Worm (Caenorhabditis elegans) whole organism, L1 larva: ENCODE data around the gene pes-10.

Experiments used
- ces-1 ChIP-seq: fragments of 150-350 bp; optimal IDR thresholded peaks from 2 replicates; lab custom pipeline; 2014; ENCODE audit warnings: missing biosample characterization, missing genetic modification reagents, missing genetic modification characterization
- egl-27 ChIP-seq, 2 experiments: fragments of 150-350 bp in 1 of 2; sonication (generic microtip); optimal IDR thresholded peaks; 3 replicates each; lab custom pipeline; 2017 to 2018; ENCODE audit warnings: missing biosample characterization in 2 of 2, missing genetic modification characterization in 2 of 2, missing genetic modification reagents in 2 of 2
- ets-5 ChIP-seq: fragments of 200-800 bp; sonication (Bioruptor generic); IDR thresholded peaks from 2 replicates; pipeline ENCODE4 v1.3.6; 2022; ENCODE audit warnings: missing genetic modification characterization, missing compliant biosample characterization
- grh-1 ChIP-seq: fragments of 200-800 bp; sonication (Bioruptor generic); IDR thresholded peaks from 2 replicates; pipeline ENCODE4 v1.3.6; 2022; ENCODE audit warnings: missing genetic modification reagents, missing genetic modification characterization, missing compliant biosample characterization
- lin-13 ChIP-seq: fragments of 150-350 bp; optimal IDR thresholded peaks from 2 replicates; lab custom pipeline; 2014; ENCODE audit warnings: missing biosample characterization, missing genetic modification reagents, missing genetic modification characterization
- nhr-11 ChIP-seq: fragments of 150-350 bp; optimal IDR thresholded peaks from 2 replicates; lab custom pipeline; 2014; ENCODE audit warnings: missing biosample characterization, missing genetic modification characterization
- pqm-1 ChIP-seq: sonication (generic microtip); optimal IDR thresholded peaks from 3 replicates; lab custom pipeline; 2017; ENCODE audit warnings: missing biosample characterization, missing genetic modification characterization
- snpc-4 ChIP-seq: fragments of 150-350 bp; optimal IDR thresholded peaks from 2 replicates; lab custom pipeline; 2014; ENCODE audit warnings: missing biosample characterization, missing genetic modification characterization

- TF ChIP-seq lin-13 (GFP tag; lab: Kevin White, UChicago) (no peak), nhr-11 (no peak), ets-5 (no peak), pqm-1 (tag; lab: Kevin White, UChicago) (no peak), ces-1 (no peak), egl-27 (tag; optimal IDR thresholded peaks at IDR 0.05; lab: Kevin White, UChicago) (no peak), grh-1 (GFP tag; lab: Robert Waterston, UW) (no peak), snpc-4 (no peak)
Observed at ce11 chrII:12897361-12897760, 49.7 kb upstream of the pes-10 start.
